Fruit fly (Drosophila melanogaster): Measurements from ENCODE around the gene ush.

ush gene

DNA sequence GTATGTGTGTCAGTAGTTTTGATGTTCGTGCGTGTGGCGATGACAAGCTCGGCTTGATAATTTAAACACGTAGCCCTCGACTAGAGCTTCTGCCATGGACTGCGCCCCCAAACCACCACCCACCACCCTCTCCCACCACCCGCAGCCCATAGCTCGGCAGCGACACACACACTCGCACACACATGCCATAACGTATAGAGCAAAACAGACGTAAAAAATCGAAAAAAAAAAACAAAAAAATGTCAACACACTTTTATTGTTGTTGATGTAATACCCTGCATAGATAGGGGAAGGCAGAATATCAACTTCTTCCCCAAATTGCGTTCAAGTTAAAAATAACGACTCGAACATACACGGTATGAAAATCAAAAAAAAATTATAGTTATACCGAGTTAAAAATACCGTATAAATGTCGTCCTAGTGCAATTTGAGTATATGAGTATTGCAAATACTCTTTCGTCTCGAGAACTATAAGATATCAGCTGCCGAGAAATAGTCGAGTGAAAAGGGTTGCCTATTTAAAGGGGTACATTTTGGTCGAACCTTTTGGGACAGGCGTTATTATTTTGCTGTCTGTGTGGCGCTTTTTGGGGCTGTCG is 5.6 kb upstream of the ush start (continued):
- peak; percentile 19; the same call in 1 of the 2 replicates for TF ChIP-seq CG8765 (GFP tag; IDR thresholded peaks at IDR 0.05)
- TF ChIP-seq schlank (tag; optimal IDR thresholded peaks at IDR 0.05): peak; percentile 59
- peak; percentile 67 for TF ChIP-seq CG1792 (GFP tag; optimal IDR thresholded peaks at IDR 0.05)
- TF ChIP-seq CG15514 (GFP tag; optimal IDR thresholded peaks at IDR 0.05): peak; percentile 35
- TF ChIP-seq CG6813 (GFP tag; optimal IDR thresholded peaks at IDR 0.05): peak; percentile 78
- peak; percentile 71 for TF ChIP-seq nmo (GFP tag; optimal IDR thresholded peaks at IDR 0.05)
- peak in 1 of 2 experiments; percentile 43 for TF ChIP-seq Eip74EF (GFP tag; optimal IDR thresholded peaks at IDR 0.05)
- TF ChIP-seq hth (optimal IDR thresholded peaks at IDR 0.05): no peak
- peak; percentile 74 for TF ChIP-seq CG12744 (GFP tag; optimal IDR thresholded peaks at IDR 0.05)
- peak; percentile 73 for TF ChIP-seq CG17361 (GFP tag; IDR thresholded peaks at IDR 0.05)
- TF ChIP-seq Bdp1 (GFP tag; optimal IDR thresholded peaks at IDR 0.05): peak; percentile 74
- peak; percentile 21 for TF ChIP-seq Usf (GFP tag; optimal IDR thresholded peaks at IDR 0.05)
- TF ChIP-seq trh (GFP tag; optimal IDR thresholded peaks at IDR 0.05): no peak
- TF ChIP-seq BtbVII (GFP tag; optimal IDR thresholded peaks at IDR 0.05): peak; percentile 14
- peak; percentile 47 for TF ChIP-seq odd (GFP tag; optimal IDR thresholded peaks at IDR 0.05)
- TF ChIP-seq CG10654 (GFP tag; optimal IDR thresholded peaks at IDR 0.05): peak; percentile 56
- peak; percentile 78 for TF ChIP-seq ase (GFP tag; IDR thresholded peaks at IDR 0.05)
- TF ChIP-seq dysf (GFP tag; IDR thresholded peaks at IDR 0.05): peak; percentile 88
- peak; percentile 43; the same call in 1 of the 2 replicates for TF ChIP-seq CG14667 (GFP tag; IDR thresholded peaks at IDR 0.05)
- TF ChIP-seq CG11723 (GFP tag; optimal IDR thresholded peaks at IDR 0.05): peak; percentile 17
- TF ChIP-seq CG9215 (GFP tag; IDR thresholded peaks at IDR 0.05): peak; percentile 69
- no peak for TF ChIP-seq rib (GFP tag; IDR thresholded peaks at IDR 0.05)
- TF ChIP-seq grau (tag; optimal IDR thresholded peaks at IDR 0.05): peak; percentile 69
- TF ChIP-seq CG3847 (GFP tag; IDR thresholded peaks at IDR 0.05): peak; percentile 48
- peak; percentile 71 for TF ChIP-seq Chrac-16 (GFP tag; optimal IDR thresholded peaks at IDR 0.05)
- TF ChIP-seq gem (tag; optimal IDR thresholded peaks at IDR 0.05): peak; percentile 90
- TF ChIP-seq Opbp (GFP tag; IDR thresholded peaks at IDR 0.05; ENCODE audit: partially characterized antibody): no peak
- peak; percentile 15 for TF ChIP-seq ash1 (GFP tag; optimal IDR thresholded peaks at IDR 0.05)
- TF ChIP-seq CG2129 (GFP tag; IDR thresholded peaks at IDR 0.05; ENCODE audit: partially characterized antibody): no peak
- peak; percentile 58 for TF ChIP-seq CG1233 (GFP tag; optimal IDR thresholded peaks at IDR 0.05)
- TF ChIP-seq sqz (GFP tag; optimal IDR thresholded peaks at IDR 0.05): peak; percentile 82
- TF ChIP-seq klu (GFP tag; IDR thresholded peaks at IDR 0.05): 0 out of 2 replicates have a peak, but pooled peaks have one; percentile 41
- TF ChIP-seq CG30020 (tag; optimal IDR thresholded peaks at IDR 0.05): no peak
- peak; percentile 80 for TF ChIP-seq Optix (GFP tag; IDR thresholded peaks at IDR 0.05)
- peak; percentile 25 for TF ChIP-seq CG4854 (GFP tag; optimal IDR thresholded peaks at IDR 0.05)
- peak; percentile 87 for TF ChIP-seq mam (GFP tag; optimal IDR thresholded peaks at IDR 0.05)
- no peak; the same call in 1 of the 2 replicates for TF ChIP-seq Poxn (GFP tag; IDR thresholded peaks at IDR 0.05)
- peak; percentile 39; the same call in 2 of the 3 replicates for TF ChIP-seq croc (GFP tag; conservative IDR thresholded peaks at IDR 0.05)
- no peak for TF ChIP-seq z (GFP tag; IDR thresholded peaks at IDR 0.05)
- TF ChIP-seq slbo (GFP tag; IDR thresholded peaks at IDR 0.05): peak; percentile 82
- TF ChIP-seq CG3995 (GFP tag; optimal IDR thresholded peaks at IDR 0.05): peak; percentile 41
- no peak for TF ChIP-seq CG7745 (tag; optimal IDR thresholded peaks at IDR 0.05)
- TF ChIP-seq CG14441 (GFP tag; IDR thresholded peaks at IDR 0.05): peak; percentile 79
- peak; percentile 86 for TF ChIP-seq E2f1 (GFP tag; IDR thresholded peaks at IDR 0.05)
- peak; percentile 8; the same call in 1 of the 2 replicates for TF ChIP-seq Gsc (GFP tag; IDR thresholded peaks at IDR 0.05)
- peak; percentile 45; the same call in 2 of the 3 replicates for TF ChIP-seq Dbx (GFP tag; IDR thresholded peaks at IDR 0.05)
- TF ChIP-seq CG3281 (GFP tag; optimal IDR thresholded peaks at IDR 0.05): peak; percentile 70
- peak; percentile 86 for TF ChIP-seq CG2678 (tag; optimal IDR thresholded peaks at IDR 0.05)
- TF ChIP-seq chn (GFP tag; optimal IDR thresholded peaks at IDR 0.05): peak; percentile 78
- TF ChIP-seq az2 (GFP tag; optimal IDR thresholded peaks at IDR 0.05): peak; percentile 71

Measured in whole organism, embryonic.